Worm (Caenorhabditis elegans) whole organism, L2 larva: ENCODE data around the gene actl-1.

Experiments used
- F13H6.1 ChIP-seq: sonication (generic microtip); optimal IDR thresholded peaks from 2 replicates; lab custom pipeline; 2016; ENCODE audit warnings: missing genetic modification characterization, missing compliant biosample characterization
- Y55F3AM.14 ChIP-seq: fragments of 200-800 bp; sonication (Bioruptor generic); optimal IDR thresholded peaks from 2 replicates; lab custom pipeline; 2018; ENCODE audit warnings: mild to moderate bottlenecking, missing genetic modification characterization, missing compliant biosample characterization
- alr-1 ChIP-seq: fragments of 150-350 bp; optimal IDR thresholded peaks from 2 replicates; lab custom pipeline; 2014; ENCODE audit warnings: missing biosample characterization, missing genetic modification characterization
- aly-2 ChIP-seq: fragments of 150-350 bp; optimal IDR thresholded peaks from 2 replicates; lab custom pipeline; 2014; ENCODE audit warnings: missing biosample characterization, missing genetic modification characterization
- blmp-1 ChIP-seq: sonication (generic microtip); optimal IDR thresholded peaks from 2 replicates; lab custom pipeline; 2017; ENCODE audit warnings: missing genetic modification characterization, mild to moderate bottlenecking, missing compliant biosample characterization, antibody characterized with exemption, moderate library complexity; ENCODE audit not compliant: insufficient read depth
- crh-2 ChIP-seq: sonication (generic microtip); optimal IDR thresholded peaks from 2 replicates; lab custom pipeline; 2017; ENCODE audit warnings: missing biosample characterization, missing genetic modification characterization
- dmd-4 ChIP-seq: sonication (generic microtip); optimal IDR thresholded peaks from 2 replicates; lab custom pipeline; 2017; ENCODE audit warnings: missing biosample characterization, missing genetic modification characterization
- egl-27 ChIP-seq: sonication (generic microtip); optimal IDR thresholded peaks from 3 replicates; lab custom pipeline; 2017; ENCODE audit warnings: missing biosample characterization, missing genetic modification reagents, missing genetic modification characterization
- elt-1 ChIP-seq: fragments of 150-350 bp; optimal IDR thresholded peaks from 2 replicates; lab custom pipeline; 2014; ENCODE audit warnings: missing biosample characterization, missing genetic modification characterization
- elt-3 ChIP-seq: sonication (generic microtip); optimal IDR thresholded peaks from 2 replicates; lab custom pipeline; 2017; ENCODE audit warnings: missing biosample characterization, missing genetic modification characterization
- fos-1 ChIP-seq: fragments of 150-350 bp; optimal IDR thresholded peaks from 2 replicates; lab custom pipeline; 2014; ENCODE audit warnings: missing biosample characterization, missing genetic modification characterization
- gmeb-1 ChIP-seq: fragments of 150-350 bp; optimal IDR thresholded peaks from 2 replicates; lab custom pipeline; 2014; ENCODE audit warnings: missing biosample characterization, missing genetic modification characterization
- lin-11 ChIP-seq: fragments of 150-350 bp; sonication (generic microtip); optimal IDR thresholded peaks from 2 replicates; lab custom pipeline; 2014; ENCODE audit warnings: missing biosample characterization, missing genetic modification characterization, inconsistent platforms, mixed read lengths
- lin-13 ChIP-seq: fragments of 150-350 bp; optimal IDR thresholded peaks from 2 replicates; lab custom pipeline; 2014; ENCODE audit warnings: missing biosample characterization, missing genetic modification reagents, missing genetic modification characterization
- lin-39 ChIP-seq: fragments of 150-350 bp; optimal IDR thresholded peaks from 2 replicates; lab custom pipeline; 2014; ENCODE audit warnings: missing biosample characterization, missing genetic modification reagents, missing genetic modification characterization
- lsy-2 ChIP-seq, 2 experiments: fragments of 150-350 bp in 1 of 2; sonication (generic microtip) in 1 of 2; optimal IDR thresholded peaks; 2 replicates each; lab custom pipeline; 2014 to 2017; ENCODE audit warnings: missing biosample characterization in 2 of 2, missing genetic modification characterization in 2 of 2
- mbf-1 ChIP-seq: sonication (generic microtip); optimal IDR thresholded peaks from 2 replicates; lab custom pipeline; 2017; ENCODE audit warnings: missing biosample characterization, missing genetic modification characterization
- mdl-1 ChIP-seq, 2 experiments: fragments of 150-350 bp in 1 of 2; sonication (generic microtip) in 1 of 2; optimal IDR thresholded peaks; 2 replicates each; lab custom pipeline; 2017; ENCODE audit warnings: missing biosample characterization in 2 of 2, missing genetic modification characterization in 2 of 2
- nhr-10 ChIP-seq: sonication (generic microtip); optimal IDR thresholded peaks from 2 replicates; lab custom pipeline; 2017; ENCODE audit warnings: missing biosample characterization, missing genetic modification characterization
- nhr-129 ChIP-seq: fragments of 150-350 bp; optimal IDR thresholded peaks from 2 replicates; lab custom pipeline; 2014; ENCODE audit warnings: missing biosample characterization, missing genetic modification characterization
- nhr-23 ChIP-seq: fragments of 150-350 bp; optimal IDR thresholded peaks from 2 replicates; lab custom pipeline; 2014; ENCODE audit warnings: missing biosample characterization, missing genetic modification reagents, missing genetic modification characterization
- nhr-25 ChIP-seq: fragments of 150-350 bp; sonication (generic microtip); optimal IDR thresholded peaks from 3 replicates; lab custom pipeline; 2014; ENCODE audit warnings: missing biosample characterization, missing genetic modification characterization
- nhr-6 ChIP-seq: fragments of 150-350 bp; optimal IDR thresholded peaks from 2 replicates; lab custom pipeline; 2014; ENCODE audit warnings: missing biosample characterization, missing genetic modification characterization
- skn-1 ChIP-seq: sonication (generic microtip); optimal IDR thresholded peaks from 2 replicates; lab custom pipeline; 2017; ENCODE audit warnings: missing biosample characterization, missing genetic modification characterization
- sma-3 ChIP-seq: sonication (generic microtip); optimal IDR thresholded peaks from 2 replicates; lab custom pipeline; 2016; ENCODE audit warnings: missing genetic modification reagents, missing genetic modification characterization, missing compliant biosample characterization
- sma-9 ChIP-seq, 2 experiments: fragments of 150-350 bp in 1 of 2; sonication (generic microtip) in 1 of 2; optimal IDR thresholded peaks; 2 replicates each; lab custom pipeline; 2014 to 2016; ENCODE audit warnings: missing genetic modification characterization in 2 of 2, mild to moderate bottlenecking in 1 of 2, missing biosample characterization in 1 of 2, missing compliant biosample characterization in 1 of 2, missing genetic modification reagents in 1 of 2, moderate library complexity in 1 of 2
- unc-39 ChIP-seq: fragments of 150-350 bp; optimal IDR thresholded peaks from 2 replicates; lab custom pipeline; 2014; ENCODE audit warnings: missing biosample characterization, missing genetic modification characterization
- unc-55 ChIP-seq: fragments of 150-350 bp; sonication (generic microtip); optimal IDR thresholded peaks from 3 replicates; lab custom pipeline; 2014; ENCODE audit warnings: missing biosample characterization, missing genetic modification reagents, missing genetic modification characterization
- unc-62 ChIP-seq: fragments of 150-350 bp; optimal IDR thresholded peaks from 2 replicates; lab custom pipeline; 2014; ENCODE audit warnings: missing biosample characterization, missing genetic modification reagents, missing genetic modification characterization
- ztf-11 ChIP-seq: sonication (generic microtip); optimal IDR thresholded peaks from 2 replicates; lab custom pipeline; 2017; ENCODE audit warnings: missing biosample characterization, missing genetic modification characterization
- ztf-4 ChIP-seq: fragments of 150-350 bp; optimal IDR thresholded peaks from 2 replicates; lab custom pipeline; 2014; ENCODE audit warnings: missing biosample characterization, missing genetic modification characterization

Gene actl-1

ce11 chrX:6458467-6458866 lies 41.2 kb downstream of the actl-1 start:
- TF ChIP-seq fos-1 (peak; percentile 29), dmd-4 (tag; lab: Kevin White, UChicago) (no peak)

- TF ChIP-seq nhr-25 (tag; lab: Kevin White, UChicago) (no peak), gmeb-1 (peak; percentile 17), sma-9 (GFP tag; optimal IDR thresholded peaks at IDR 0.05; lab: Kevin White, UChicago) (peak; percentile 9), sma-9 (tag; optimal IDR thresholded peaks at IDR 0.05; lab: Kevin White, UChicago) (no peak)
Measured at ce11 chrX:6458001-6458400, 41.6 kb downstream of the actl-1 start.

ce11 chrX:6456567-6456966 lies 43.1 kb downstream of the actl-1 start, which contains the start of gene pept-1:
Gene pept-1 (plus strand): TSS chrX:6456872.
- TF ChIP-seq lin-11 (no peak), egl-27 (tag; lab: Kevin White, UChicago) (peak; percentile 44), fos-1 (peak; percentile 92), mdl-1 (tag; optimal IDR thresholded peaks at IDR 0.05; lab: Kevin White, UChicago) (no peak), nhr-129 (tag; lab: Kevin White, UChicago) (no peak), unc-39 (no peak), F13H6.1 (peak; percentile 63), blmp-1 (tag; lab: Kevin White, UChicago) (no peak), nhr-23 (tag; lab: Kevin White, UChicago) (no peak), aly-2 (tag; lab: Kevin White, UChicago) (no peak), sma-9 (GFP tag; optimal IDR thresholded peaks at IDR 0.05; lab: Kevin White, UChicago) (peak; percentile 68), sma-9 (tag; optimal IDR thresholded peaks at IDR 0.05; lab: Kevin White, UChicago) (no peak), lin-13 (GFP tag; lab: Kevin White, UChicago) (no peak), unc-62 (GFP tag; lab: Kevin White, UChicago) (no peak), nhr-6 (tag; lab: Kevin White, UChicago) (no peak), gmeb-1 (peak; percentile 46), nhr-10 (tag; lab: Kevin White, UChicago) (no peak), ztf-11 (tag; lab: Kevin White, UChicago) (no peak), crh-2 (tag; lab: Kevin White, UChicago) (peak; percentile 70)

- no peak for TF ChIP-seq fos-1
- no peak for TF ChIP-seq elt-1 (tag; lab: Kevin White, UChicago)
- no peak for TF ChIP-seq ztf-11 (tag; lab: Kevin White, UChicago)
- no peak for TF ChIP-seq Y55F3AM.14 (GFP tag; lab: Kevin White, UChicago)
- no peak for TF ChIP-seq ztf-4 (tag; lab: Kevin White, UChicago)
- no peak for TF ChIP-seq alr-1 (tag; lab: Kevin White, UChicago)
- TF ChIP-seq F13H6.1, result no peak
- TF ChIP-seq lin-39, result no peak
- TF ChIP-seq elt-3 (tag; lab: Kevin White, UChicago), result no peak
- no peak for TF ChIP-seq mbf-1 (tag; lab: Kevin White, UChicago)
- TF ChIP-seq nhr-25 (tag; lab: Kevin White, UChicago), result no peak
- no peak for TF ChIP-seq aly-2 (tag; lab: Kevin White, UChicago)
- TF ChIP-seq nhr-6 (tag; lab: Kevin White, UChicago), result no peak
- no peak for TF ChIP-seq skn-1 (tag; lab: Kevin White, UChicago)
Measured at ce11 chrX:6455157-6455556, 44.5 kb downstream of the actl-1 start, which contains the start of gene nas-33. Gene nas-33 (minus strand): TSS chrX:6455257.

ce11 chrX:6450839-6451491 lies 48.7 kb downstream of the actl-1 start, which contains the start of the genes grl-6 and K10C2.6:
Gene grl-6 (minus strand): TSS chrX:6450939.
Gene K10C2.6 (plus strand): TSS chrX:6451441.
- TF ChIP-seq lin-13 (GFP tag; lab: Kevin White, UChicago) (no peak), sma-9 (GFP tag; optimal IDR thresholded peaks at IDR 0.05; lab: Kevin White, UChicago) (no peak), sma-9 (tag; optimal IDR thresholded peaks at IDR 0.05; lab: Kevin White, UChicago) (no peak), unc-55 (GFP tag; lab: Kevin White, UChicago) (no peak), skn-1 (tag; lab: Kevin White, UChicago) (no peak), fos-1 (no peak), blmp-1 (tag; lab: Kevin White, UChicago) (no peak), lsy-2 (tag; optimal IDR thresholded peaks at IDR 0.05; lab: Kevin White, UChicago) (no peak), sma-3 (GFP tag; lab: Kevin White, UChicago) (no peak), unc-62 (GFP tag; lab: Kevin White, UChicago) (no peak)
